Fruit fly (Drosophila melanogaster): ENCODE measurements around the gene Syx16.

DNA sequence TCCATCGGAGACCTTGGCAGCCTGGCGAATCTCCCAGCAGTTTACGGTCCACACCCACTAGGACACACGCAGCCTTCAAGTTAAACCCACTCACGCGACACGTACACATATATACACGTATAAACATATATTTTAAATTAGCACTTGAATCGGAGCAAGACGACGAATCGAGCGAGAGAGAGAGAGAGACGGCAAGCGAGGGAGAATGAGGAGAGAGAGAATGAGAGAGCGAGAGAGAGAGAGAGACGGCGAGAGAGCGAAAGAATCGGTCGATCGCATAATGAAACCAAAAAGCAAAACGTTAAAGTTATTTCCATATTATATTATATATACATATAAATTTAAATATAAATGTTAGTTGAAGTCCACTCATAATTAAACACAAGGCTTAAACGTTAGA, 18.1 kb upstream of the Syx16 start:
- no peak for TF ChIP-seq CG8478 (optimal IDR thresholded peaks at IDR 0.05)
- TF ChIP-seq CTCF (optimal IDR thresholded peaks at IDR 0.05): no peak
